Fruit fly (Drosophila melanogaster): ENCODE measurements around the gene IM33.
A peak's percentile ranks its signal among the peaks of the same experiment; 100 is the strongest.

The IM33 gene

DNA sequence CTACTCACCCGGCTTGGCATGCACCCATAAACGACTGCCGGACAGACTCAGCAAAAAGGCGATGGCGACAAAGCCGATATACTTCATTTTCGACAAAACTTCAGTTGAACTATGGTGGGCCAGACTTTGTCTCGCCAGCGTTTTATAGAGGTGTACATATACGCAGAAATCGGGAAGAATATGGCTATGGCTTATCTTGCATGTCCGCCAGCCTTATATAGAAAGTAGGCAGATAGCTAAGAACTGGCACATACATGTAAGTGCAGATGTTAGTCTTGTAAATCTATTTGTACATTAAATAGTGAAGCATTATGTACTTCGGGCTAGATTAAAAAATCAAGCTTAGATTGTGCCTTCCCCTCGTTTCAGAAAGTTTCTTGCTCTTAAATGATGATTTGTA lies 3.4 kb downstream of the IM33 start, which contains the start of gene CG3513:
CG3513 (minus strand) TSS at position 101 of the 400 bp plus-strand sequence.
- no peak for TF ChIP-seq Ets98B (GFP tag; IDR thresholded peaks at IDR 0.05)
- no peak for TF ChIP-seq CG8159 (tag; optimal IDR thresholded peaks at IDR 0.05)

- TF ChIP-seq CG14655 (GFP tag; optimal IDR thresholded peaks at IDR 0.05), result no peak
- no peak for TF ChIP-seq Pif1A (GFP tag; optimal IDR thresholded peaks at IDR 0.05)
- no peak for TF ChIP-seq CG4496 (GFP tag; IDR thresholded peaks at IDR 0.05)
- TF ChIP-seq CG17806 (tag; optimal IDR thresholded peaks at IDR 0.05), result no peak
- TF ChIP-seq CG8159 (tag; optimal IDR thresholded peaks at IDR 0.05), result no peak
- no peak for TF ChIP-seq gl (tag; optimal IDR thresholded peaks at IDR 0.05)
- TF ChIP-seq CG15710 (tag; optimal IDR thresholded peaks at IDR 0.05), result no peak
- TF ChIP-seq CG10348 (GFP tag; IDR thresholded peaks at IDR 0.05), result no peak
- no peak for TF ChIP-seq CG32121 (GFP tag; IDR thresholded peaks at IDR 0.05)
- no peak for TF ChIP-seq D1 (tag; optimal IDR thresholded peaks at IDR 0.05)
- TF ChIP-seq CG13204 (GFP tag; optimal IDR thresholded peaks at IDR 0.05), result no peak
Observed at dm6 chr2L:3692466-3692865, 4.0 kb downstream of the IM33 start, which contains the start of gene CG16704. CG16704 (minus strand) TSS chr2L:3692587.

dm6 chr2L:3685139-3685851 lies 11.2 kb downstream of the IM33 start:
- TF ChIP-seq Ets98B (GFP tag; IDR thresholded peaks at IDR 0.05), result no peak
- peak; percentile 16 for TF ChIP-seq CG8159 (tag; optimal IDR thresholded peaks at IDR 0.05)

DNA sequence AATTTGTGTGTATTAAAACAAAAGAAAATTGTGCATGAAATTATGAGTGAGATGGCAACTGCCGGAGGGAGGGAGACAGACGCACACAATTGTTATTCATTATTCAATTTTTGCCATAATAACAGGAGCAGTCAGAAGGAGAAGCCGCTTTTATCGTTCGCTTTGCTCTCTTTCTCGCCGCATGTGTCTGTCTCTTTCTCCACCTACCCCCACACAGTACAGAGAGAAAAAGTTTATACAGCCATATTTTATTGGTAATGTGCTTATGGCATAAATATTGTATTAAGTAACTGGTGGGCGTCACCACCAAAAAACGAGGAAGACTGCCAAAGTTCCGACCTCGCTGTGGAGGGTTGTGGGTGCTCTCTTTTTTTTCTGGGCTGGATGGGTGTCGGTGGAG lies 14.0 kb downstream of the IM33 start:
- no peak for TF ChIP-seq Ets98B (GFP tag; IDR thresholded peaks at IDR 0.05)
- TF ChIP-seq EcR (GFP tag; optimal IDR thresholded peaks at IDR 0.05), result no peak
- no peak for TF ChIP-seq Snoo (tag; optimal IDR thresholded peaks at IDR 0.05)
- no peak for TF ChIP-seq CG34367 (tag; optimal IDR thresholded peaks at IDR 0.05)
- TF ChIP-seq Pif1A (GFP tag; optimal IDR thresholded peaks at IDR 0.05), result no peak
- no peak for TF ChIP-seq CG10348 (GFP tag; IDR thresholded peaks at IDR 0.05)
- no peak for TF ChIP-seq CG14655 (GFP tag; optimal IDR thresholded peaks at IDR 0.05)
- TF ChIP-seq CG8159 (tag; optimal IDR thresholded peaks at IDR 0.05), result no peak

- TF ChIP-seq rn (GFP tag; IDR thresholded peaks at IDR 0.05) (no peak), CG15710 (tag; optimal IDR thresholded peaks at IDR 0.05) (no peak), fd96Ca (GFP tag; IDR thresholded peaks at IDR 0.05) (no peak), CG17806 (tag; optimal IDR thresholded peaks at IDR 0.05) (no peak), D1 (tag; optimal IDR thresholded peaks at IDR 0.05) (no peak), EcR (GFP tag; optimal IDR thresholded peaks at IDR 0.05) (no peak), CG32121 (GFP tag; IDR thresholded peaks at IDR 0.05) (no peak), gl (tag; optimal IDR thresholded peaks at IDR 0.05) (no peak), CG8159 (tag; optimal IDR thresholded peaks at IDR 0.05) (no peak), CG9948 (tag; optimal IDR thresholded peaks at IDR 0.05) (no peak), Snoo (tag; optimal IDR thresholded peaks at IDR 0.05) (no peak), CG4496 (GFP tag; IDR thresholded peaks at IDR 0.05) (no peak), CG13204 (GFP tag; optimal IDR thresholded peaks at IDR 0.05) (no peak), CG12605 (GFP tag; IDR thresholded peaks at IDR 0.05) (no peak)
Observed at dm6 chr2L:3681338-3681737, 15.1 kb downstream of the IM33 start.

DNA sequence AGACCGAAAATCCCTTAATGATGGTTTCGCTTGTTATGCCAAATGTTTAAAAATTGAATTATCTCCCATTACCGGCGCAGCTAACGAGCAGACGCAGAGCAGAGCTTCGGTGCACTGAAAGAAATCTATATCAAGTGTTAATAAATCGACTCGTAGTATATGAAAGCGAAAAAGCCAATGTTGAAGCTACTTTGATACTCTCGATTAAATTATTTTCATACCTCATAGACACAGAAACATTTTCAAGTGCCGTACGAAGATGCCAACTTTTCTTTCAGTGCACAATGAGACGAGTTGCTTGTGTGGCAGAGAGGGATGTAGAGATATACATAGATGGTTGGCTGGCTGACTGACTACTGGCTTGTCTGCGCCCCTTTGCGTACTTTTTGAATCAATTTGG lies 20.7 kb downstream of the IM33 start:
- TF ChIP-seq CG32121 (GFP tag; IDR thresholded peaks at IDR 0.05) (no peak), Pif1B (GFP tag; optimal IDR thresholded peaks at IDR 0.05) (no peak), EcR (GFP tag; optimal IDR thresholded peaks at IDR 0.05) (no peak), Ets98B (GFP tag; IDR thresholded peaks at IDR 0.05) (no peak), CG13204 (GFP tag; optimal IDR thresholded peaks at IDR 0.05) (no peak), Pif1A (GFP tag; optimal IDR thresholded peaks at IDR 0.05) (no peak), CG9948 (tag; optimal IDR thresholded peaks at IDR 0.05) (no peak), fd96Ca (GFP tag; IDR thresholded peaks at IDR 0.05) (no peak), CG4496 (GFP tag; IDR thresholded peaks at IDR 0.05) (no peak), CG14655 (GFP tag; optimal IDR thresholded peaks at IDR 0.05) (no peak), gl (tag; optimal IDR thresholded peaks at IDR 0.05) (no peak), CG8301 (tag; optimal IDR thresholded peaks at IDR 0.05) (no peak)

dm6 chr2L:3670481-3670880 lies 26.0 kb downstream of the IM33 start, which contains the start of gene Sfp24Bc:
Sfp24Bc (minus strand) TSS chr2L:3670581.
- TF ChIP-seq CG34367 (tag; optimal IDR thresholded peaks at IDR 0.05) (no peak), Snoo (tag; optimal IDR thresholded peaks at IDR 0.05) (no peak), rn (GFP tag; IDR thresholded peaks at IDR 0.05) (no peak), CG12605 (GFP tag; IDR thresholded peaks at IDR 0.05) (no peak), CG4496 (GFP tag; IDR thresholded peaks at IDR 0.05) (no peak), EcR (GFP tag; optimal IDR thresholded peaks at IDR 0.05) (no peak), CG9948 (tag; optimal IDR thresholded peaks at IDR 0.05) (no peak), Pif1A (GFP tag; optimal IDR thresholded peaks at IDR 0.05) (no peak), CG13204 (GFP tag; optimal IDR thresholded peaks at IDR 0.05) (no peak), CG17806 (tag; optimal IDR thresholded peaks at IDR 0.05) (no peak), CG32121 (GFP tag; IDR thresholded peaks at IDR 0.05) (no peak), CG8159 (tag; optimal IDR thresholded peaks at IDR 0.05) (no peak), CG8301 (tag; optimal IDR thresholded peaks at IDR 0.05) (no peak), CG14655 (GFP tag; optimal IDR thresholded peaks at IDR 0.05) (no peak), CG10348 (GFP tag; IDR thresholded peaks at IDR 0.05) (no peak), CG15710 (tag; optimal IDR thresholded peaks at IDR 0.05) (no peak)

Measured in whole organism, pupa.